Fruit fly (Drosophila melanogaster): Measurements from ENCODE around the gene CG1231.

- no peak for TF ChIP-seq ttk (optimal IDR thresholded peaks at IDR 0.05)
- no peak for TF ChIP-seq psq (optimal IDR thresholded peaks at IDR 0.05)
- TF ChIP-seq Sin3A (optimal IDR thresholded peaks at IDR 0.05) = no peak
- TF ChIP-seq insv (optimal IDR thresholded peaks at IDR 0.05) = no peak
Observed at dm6 chr3L:337148-337547, 19.1 kb upstream of the CG1231 start.
